Fruit fly (Drosophila melanogaster) whole organism, embryonic: ENCODE data around the gene CG3630.

Experiments
- Abd-B ChIP-seq: fragments of 200-800 bp; sonication (Bioruptor generic); optimal IDR thresholded peaks from 2 replicates; lab custom pipeline; 2018; ENCODE audit warnings: missing biosample characterization, mild to moderate bottlenecking, missing genetic modification characterization, moderate library complexity
- Adf1 ChIP-seq: fragments of 200-800 bp; sonication (Bioruptor generic); IDR thresholded peaks from 2 replicates; pipeline ENCODE4 v1.3.6; 2022; ENCODE audit warnings: missing biosample characterization, missing genetic modification characterization
- CG10267 ChIP-seq: fragments of 200-800 bp; sonication (Bioruptor generic); optimal IDR thresholded peaks from 2 replicates; lab custom pipeline; 2018; ENCODE audit warnings: missing biosample characterization, mild to moderate bottlenecking, missing genetic modification characterization, moderate library complexity
- CG10431 ChIP-seq: fragments of 200-800 bp; sonication (Bioruptor generic); optimal IDR thresholded peaks from 3 replicates; lab custom pipeline; 2018; ENCODE audit warnings: missing biosample characterization, mild to moderate bottlenecking, missing genetic modification characterization
- CG11723 ChIP-seq: fragments of 200-800 bp; sonication (Bioruptor generic); optimal IDR thresholded peaks from 2 replicates; lab custom pipeline; 2017; ENCODE audit warnings: missing biosample characterization, mild to moderate bottlenecking, missing genetic modification characterization
- CG12769 ChIP-seq: fragments of 200-800 bp; sonication (Bioruptor generic); optimal IDR thresholded peaks from 2 replicates; lab custom pipeline; 2019; ENCODE audit warnings: missing biosample characterization, mild to moderate bottlenecking, missing genetic modification characterization, moderate library complexity
- CG13624 ChIP-seq: fragments of 200-800 bp; sonication (Bioruptor generic); optimal IDR thresholded peaks from 2 replicates; lab custom pipeline; 2016; ENCODE audit warnings: missing biosample characterization, missing genetic modification characterization
- CG15479 ChIP-seq: fragments of 200-800 bp; sonication (Bioruptor generic); optimal IDR thresholded peaks from 3 replicates; lab custom pipeline; 2019; ENCODE audit warnings: missing biosample characterization, mild to moderate bottlenecking, missing genetic modification characterization, moderate library complexity
- CG1603 ChIP-seq: fragments of 200-800 bp; sonication (Bioruptor generic); optimal IDR thresholded peaks from 2 replicates; lab custom pipeline; 2019; ENCODE audit warnings: missing biosample characterization, mild to moderate bottlenecking, missing genetic modification characterization, moderate library complexity
- CG18262 ChIP-seq: fragments of 200-800 bp; optimal IDR thresholded peaks from 3 replicates; lab custom pipeline; 2019; ENCODE audit warnings: missing biosample characterization, mild to moderate bottlenecking, missing genetic modification characterization, moderate library complexity
- CG1832 ChIP-seq: fragments of 200-800 bp; sonication (Bioruptor generic); optimal IDR thresholded peaks from 2 replicates; lab custom pipeline; 2017; ENCODE audit warnings: missing biosample characterization, mild to moderate bottlenecking, missing genetic modification characterization, inconsistent platforms
- CG2199 ChIP-seq: fragments of 200-800 bp; sonication (Bioruptor generic); IDR thresholded peaks from 3 replicates; pipeline ENCODE4 v1.3.6; 2022; ENCODE audit warnings: missing biosample characterization, missing genetic modification characterization
- CG31365 ChIP-seq: fragments of 200-800 bp; sonication (Bioruptor generic); optimal IDR thresholded peaks from 2 replicates; lab custom pipeline; 2018; ENCODE audit warnings: missing biosample characterization, mild to moderate bottlenecking, missing genetic modification characterization
- CG4820 ChIP-seq: fragments of 200-800 bp; sonication (Bioruptor generic); optimal IDR thresholded peaks from 3 replicates; lab custom pipeline; 2016; ENCODE audit warnings: missing biosample characterization, missing genetic modification characterization
- CG6765 ChIP-seq: fragments of 200-800 bp; sonication (Bioruptor generic); optimal IDR thresholded peaks from 3 replicates; lab custom pipeline; 2017; ENCODE audit warnings: missing biosample characterization, mild to moderate bottlenecking, missing genetic modification characterization
- CG9876 ChIP-seq: fragments of 200-800 bp; sonication (Bioruptor generic); optimal IDR thresholded peaks from 2 replicates; lab custom pipeline; 2016; ENCODE audit warnings: missing biosample characterization, missing genetic modification characterization
- CoRest ChIP-seq: fragments of 200-800 bp; sonication (Bioruptor generic); optimal IDR thresholded peaks from 3 replicates; lab custom pipeline; 2018; ENCODE audit warnings: missing biosample characterization, mild to moderate bottlenecking, missing genetic modification characterization, moderate library complexity
- Dip2 ChIP-seq: fragments of 200-800 bp; sonication (Bioruptor generic); IDR thresholded peaks from 2 replicates; pipeline ENCODE4 v1.3.6; 2022; ENCODE audit warnings: missing biosample characterization, missing genetic modification characterization
- Dll ChIP-seq: fragments of 200-800 bp; sonication (Bioruptor generic); IDR thresholded peaks from 4 replicates; pipeline ENCODE4 v1.3.6; 2022; ENCODE audit warnings: missing biosample characterization, missing genetic modification characterization; ENCODE audit not compliant: partially characterized antibody
- Dp ChIP-seq: fragments of 200-800 bp; sonication (Bioruptor generic); optimal IDR thresholded peaks from 2 replicates; lab custom pipeline; 2018; ENCODE audit warnings: missing biosample characterization, mild to moderate bottlenecking, missing genetic modification characterization, moderate library complexity
- Ets97D ChIP-seq: fragments of 200-800 bp; sonication (Bioruptor generic); optimal IDR thresholded peaks from 3 replicates; lab custom pipeline; 2016; ENCODE audit warnings: missing biosample characterization, missing genetic modification characterization
- Fer1 ChIP-seq: fragments of 200-800 bp; sonication (Bioruptor generic); optimal IDR thresholded peaks from 2 replicates; lab custom pipeline; 2017; ENCODE audit warnings: missing biosample characterization, mild to moderate bottlenecking, missing genetic modification characterization
- H2.0 ChIP-seq: fragments of 200-800 bp; sonication (Bioruptor generic); IDR thresholded peaks from 2 replicates; pipeline ENCODE4 v1.3.6; 2022; ENCODE audit warnings: missing biosample characterization, missing genetic modification characterization
- HmgD ChIP-seq: fragments of 200-800 bp; sonication (Bioruptor generic); optimal IDR thresholded peaks from 3 replicates; lab custom pipeline; 2016; ENCODE audit warnings: missing biosample characterization, missing genetic modification characterization
- Hmx ChIP-seq: fragments of 200-800 bp; sonication (Bioruptor generic); optimal IDR thresholded peaks from 2 replicates; lab custom pipeline; 2016; ENCODE audit warnings: missing biosample characterization, missing genetic modification characterization
- NC2α ChIP-seq: fragments of 200-800 bp; sonication (Bioruptor generic); optimal IDR thresholded peaks from 2 replicates; lab custom pipeline; 2016; ENCODE audit warnings: missing biosample characterization, missing genetic modification characterization
- Nf-YC ChIP-seq: fragments of 200-800 bp; optimal IDR thresholded peaks from 3 replicates; lab custom pipeline; 2019; ENCODE audit warnings: missing biosample characterization, mild to moderate bottlenecking, missing genetic modification characterization, moderate library complexity
- Opbp ChIP-seq: fragments of 200-800 bp; sonication (Bioruptor generic); IDR thresholded peaks from 3 replicates; pipeline ENCODE4 v1.3.6; 2022; ENCODE audit warnings: missing biosample characterization, missing genetic modification characterization; ENCODE audit not compliant: partially characterized antibody
- Pdp1 ChIP-seq, 2 experiments: fragments of 200-800 bp; sonication (Bioruptor generic); optimal IDR thresholded peaks; 3 replicates each; lab custom pipeline; 2016; ENCODE audit warnings: missing biosample characterization in 2 of 2, missing genetic modification characterization in 2 of 2, mild to moderate bottlenecking in 1 of 2, moderate library complexity in 1 of 2
- Ptx1 ChIP-seq: fragments of 200-800 bp; sonication (Bioruptor generic); IDR thresholded peaks from 2 replicates; pipeline ENCODE4 v1.3.6; 2022; ENCODE audit warnings: missing biosample characterization, missing genetic modification characterization
- Scr ChIP-seq: fragments of 200-800 bp; sonication (Bioruptor generic); IDR thresholded peaks from 2 replicates; pipeline ENCODE4 v1.3.6; 2022; ENCODE audit warnings: missing biosample characterization, missing genetic modification characterization; ENCODE audit not compliant: partially characterized antibody
- Six4 ChIP-seq: fragments of 200-800 bp; sonication (Bioruptor generic); optimal IDR thresholded peaks from 2 replicates; lab custom pipeline; 2016; ENCODE audit warnings: missing biosample characterization, missing genetic modification characterization
- Sox102F ChIP-seq: fragments of 200-800 bp; sonication (Bioruptor generic); optimal IDR thresholded peaks from 2 replicates; lab custom pipeline; 2018; ENCODE audit warnings: missing biosample characterization, mild to moderate bottlenecking, missing genetic modification characterization, moderate library complexity
- Stat92E ChIP-seq, 3 experiments: fragments of >200 bp in 2 of 3; fragments of 200-800 bp in 1 of 3; sonication (Bioruptor generic) in 1 of 3; optimal IDR thresholded peaks; 2 replicates each; lab custom pipeline; 2017 to 2019; ENCODE audit warnings: missing biosample characterization in 3 of 3, missing genetic modification characterization in 3 of 3, mild to moderate bottlenecking in 1 of 3, moderate library complexity in 1 of 3
- br ChIP-seq: fragments of >200 bp; optimal IDR thresholded peaks from 2 replicates; lab custom pipeline; 2017
- chinmo ChIP-seq: fragments of 200-800 bp; sonication (Bioruptor generic); IDR thresholded peaks from 4 replicates; pipeline ENCODE4 v1.3.6; 2022; ENCODE audit warnings: missing biosample characterization, missing genetic modification characterization; ENCODE audit not compliant: partially characterized antibody
- chn ChIP-seq: fragments of 200-800 bp; sonication (Bioruptor generic); optimal IDR thresholded peaks from 2 replicates; lab custom pipeline; 2016; ENCODE audit warnings: missing biosample characterization, missing genetic modification characterization
- exex ChIP-seq: fragments of 200-800 bp; sonication (Bioruptor generic); optimal IDR thresholded peaks from 4 replicates; lab custom pipeline; 2018; ENCODE audit warnings: missing biosample characterization, mild to moderate bottlenecking, missing genetic modification characterization, moderate library complexity
- hbn ChIP-seq: fragments of 200-800 bp; sonication (Bioruptor generic); IDR thresholded peaks from 2 replicates; pipeline ENCODE4 v1.3.6; 2022; ENCODE audit warnings: missing biosample characterization, missing genetic modification characterization; ENCODE audit not compliant: partially characterized antibody
- mam ChIP-seq: fragments of 200-800 bp; sonication (Bioruptor generic); optimal IDR thresholded peaks from 3 replicates; lab custom pipeline; 2016; ENCODE audit warnings: missing biosample characterization, missing genetic modification characterization
- nerfin-1 ChIP-seq: fragments of 200-800 bp; sonication (Bioruptor generic); optimal IDR thresholded peaks from 3 replicates; lab custom pipeline; 2019; ENCODE audit warnings: missing biosample characterization, mild to moderate bottlenecking, missing genetic modification characterization, moderate library complexity
- phol ChIP-seq: fragments of 200-800 bp; sonication (Bioruptor generic); optimal IDR thresholded peaks from 3 replicates; lab custom pipeline; 2018; ENCODE audit warnings: missing biosample characterization, mild to moderate bottlenecking, missing genetic modification characterization, moderate library complexity
- row ChIP-seq: fragments of 200-800 bp; sonication (Bioruptor generic); IDR thresholded peaks from 3 replicates; pipeline ENCODE4 v1.3.6; 2022; ENCODE audit warnings: missing biosample characterization, missing genetic modification characterization
- run ChIP-seq: fragments of 200-800 bp; sonication (Bioruptor generic); optimal IDR thresholded peaks from 3 replicates; lab custom pipeline; 2018; ENCODE audit warnings: missing biosample characterization, mild to moderate bottlenecking, missing genetic modification characterization
- sens ChIP-seq: fragments of 200-800 bp; sonication (Bioruptor generic); peaks from one replicate; lab custom pipeline; 2016; ENCODE audit warnings: missing biosample characterization, missing genetic modification characterization
- sima ChIP-seq: fragments of 200-800 bp; sonication (Bioruptor generic); optimal IDR thresholded peaks from 2 replicates; lab custom pipeline; 2016; ENCODE audit warnings: missing biosample characterization, missing genetic modification characterization
- slbo ChIP-seq: fragments of 200-800 bp; sonication (Bioruptor generic); IDR thresholded peaks from 2 replicates; pipeline ENCODE4 v1.3.6; 2022; ENCODE audit warnings: missing biosample characterization, missing genetic modification characterization
- so ChIP-seq: fragments of 200-800 bp; sonication (Bioruptor generic); IDR thresholded peaks from 3 replicates; pipeline ENCODE4 v1.3.6; 2022; ENCODE audit warnings: missing biosample characterization, missing genetic modification characterization
- stwl ChIP-seq: fragments of 200-800 bp; sonication (Bioruptor generic); optimal IDR thresholded peaks from 3 replicates; lab custom pipeline; 2018; ENCODE audit warnings: missing biosample characterization, mild to moderate bottlenecking, missing genetic modification characterization, moderate library complexity
- wek ChIP-seq: fragments of 200-800 bp; sonication (Bioruptor generic); optimal IDR thresholded peaks from 3 replicates; lab custom pipeline; 2018; ENCODE audit warnings: missing biosample characterization, mild to moderate bottlenecking, missing genetic modification characterization, moderate library complexity

The CG3630 gene

dm6 chrX:2155868-2156267 is 6.1 kb upstream of the CG3630 start (continued):
- TF ChIP-seq Abd-B (no peak), nerfin-1 (tag; lab: Kevin White, UChicago) (peak; percentile 10), Dp (peak; percentile 65), CoRest (tag; lab: Kevin White, UChicago) (peak; percentile 18), CG12769 (tag; lab: Kevin White, UChicago) (peak; percentile 93), hbn (GFP tag; lab: Robert Waterston, UW) (no peak), CG6765 (no peak), CG10431 (GFP tag; lab: Kevin White, UChicago) (peak; percentile 99), CG31365 (tag; lab: Kevin White, UChicago) (peak; percentile 70), Ets97D (GFP tag; lab: Kevin White, UChicago) (no peak), Fer1 (GFP tag; lab: Kevin White, UChicago) (peak; percentile 18), Hmx (GFP tag; lab: Kevin White, UChicago) (no peak), Nf-YC (tag; lab: Kevin White, UChicago) (peak; percentile 78), Six4 (GFP tag; lab: Kevin White, UChicago) (peak; percentile 43), Opbp (0 out of 3 replicates have a peak, but pooled peaks have one; percentile 42), Ptx1 (GFP tag; lab: Robert Waterston, UW) (peak; percentile 39; the same call in 1 of the 2 replicates), HmgD (GFP tag; lab: Kevin White, UChicago) (peak; percentile 52), CG18262 (tag; lab: Kevin White, UChicago) (peak; percentile 3), row (GFP tag; lab: Robert Waterston, UW) (peak; percentile 64), CG15479 (GFP tag; lab: Kevin White, UChicago) (peak; percentile 50), chn (GFP tag; lab: Kevin White, UChicago) (peak; percentile 27), wek (peak; percentile 100), Pdp1 (GFP tag; optimal IDR thresholded peaks at IDR 0.05; lab: Kevin White, UChicago) (peak in 1 of 2 experiments; percentile 85), CG2199 (GFP tag; lab: Robert Waterston, UW) (peak; percentile 76; the same call in 2 of the 3 replicates), CG10267 (tag; lab: Kevin White, UChicago) (peak; percentile 20), NC2α (no peak), stwl (tag; lab: Kevin White, UChicago) (peak; percentile 20), sima (GFP tag; lab: Kevin White, UChicago) (no peak), CG1603 (tag; lab: Kevin White, UChicago) (peak; percentile 20), CG13624 (GFP tag; lab: Kevin White, UChicago) (no peak), Dll (GFP tag; lab: Robert Waterston, UW) (0 out of 4 replicates have a peak, but pooled peaks have one; percentile 22), phol (tag; lab: Kevin White, UChicago) (no peak), Sox102F (GFP tag; lab: Kevin White, UChicago) (peak; percentile 64), CG9876 (GFP tag; lab: Kevin White, UChicago) (no peak), Dip2 (GFP tag; lab: Robert Waterston, UW) (no peak), exex (tag; lab: Kevin White, UChicago) (peak; percentile 9), CG11723 (GFP tag; lab: Kevin White, UChicago) (no peak), br (lab: Kevin White, UChicago) (no peak), sens (GFP tag; lab: Kevin White, UChicago) (peak; percentile 76), CG1832 (peak; percentile 96), mam (GFP tag; lab: Kevin White, UChicago) (no peak), Adf1 (GFP tag; lab: Robert Waterston, UW) (peak; percentile 60; the same call in 1 of the 2 replicates), slbo (GFP tag; lab: Robert Waterston, UW) (peak; percentile 41), run (no peak), H2.0 (GFP tag; lab: Robert Waterston, UW) (no peak), Stat92E (GFP tag; optimal IDR thresholded peaks at IDR 0.05; lab: Kevin White, UChicago) (peak in 1 of 3 experiments; percentile 2), CG4820 (GFP tag; lab: Kevin White, UChicago) (no peak), Scr (GFP tag; lab: Robert Waterston, UW) (peak; percentile 14; the same call in 1 of the 2 replicates), so (GFP tag; lab: Robert Waterston, UW) (peak; percentile 69), chinmo (GFP tag; lab: Robert Waterston, UW) (no peak)
